Fruit fly (Drosophila melanogaster) whole organism, embryonic: ENCODE results near the gene CG7029.

Source experiments
- Atf6 ChIP-seq: fragments of 200-800 bp; sonication (Bioruptor generic); IDR thresholded peaks from 2 replicates; pipeline ENCODE4 v1.3.6; 2022; ENCODE audit warnings: missing biosample characterization, missing genetic modification characterization
- BEAF-32 ChIP-seq: fragments of 200-800 bp; sonication (Bioruptor generic); optimal IDR thresholded peaks from 3 replicates; lab custom pipeline; 2017; ENCODE audit warnings: missing biosample characterization, missing genetic modification characterization, mild to moderate bottlenecking, moderate library complexity, missing genetic modification reagents
- CG11456 ChIP-seq: fragments of 200-800 bp; sonication (Bioruptor generic); IDR thresholded peaks from 3 replicates; pipeline ENCODE4 v1.3.6; 2022; ENCODE audit warnings: missing biosample characterization, missing genetic modification characterization
- CG12659 ChIP-seq: fragments of 200-800 bp; sonication (Bioruptor generic); optimal IDR thresholded peaks from 3 replicates; lab custom pipeline; 2017; ENCODE audit warnings: mild to moderate bottlenecking, missing biosample characterization, missing genetic modification reagents, missing genetic modification characterization
- CG13123 ChIP-seq: fragments of 200-800 bp; sonication (Bioruptor generic); optimal IDR thresholded peaks from 2 replicates; lab custom pipeline; 2016; ENCODE audit warnings: missing biosample characterization, missing genetic modification characterization
- CG13287 ChIP-seq: fragments of 200-800 bp; sonication (Bioruptor generic); IDR thresholded peaks from 2 replicates; pipeline ENCODE4 v1.3.6; 2022; ENCODE audit warnings: missing biosample characterization, missing genetic modification characterization; ENCODE audit not compliant: partially characterized antibody
- CG13424 ChIP-seq: fragments of 200-800 bp; sonication (Bioruptor generic); optimal IDR thresholded peaks from 2 replicates; lab custom pipeline; 2019; ENCODE audit warnings: missing biosample characterization, mild to moderate bottlenecking, missing genetic modification characterization, moderate library complexity
- CG14441 ChIP-seq: fragments of 200-800 bp; sonication (Bioruptor generic); IDR thresholded peaks from 2 replicates; pipeline ENCODE4 v1.3.6; 2022; ENCODE audit warnings: missing biosample characterization, missing genetic modification characterization
- CG14710 ChIP-seq: fragments of 200-800 bp; sonication (Bioruptor generic); optimal IDR thresholded peaks from 3 replicates; lab custom pipeline; 2019; ENCODE audit warnings: missing biosample characterization, mild to moderate bottlenecking, missing genetic modification characterization, moderate library complexity
- CG14965 ChIP-seq: fragments of 200-800 bp; sonication (Bioruptor generic); optimal IDR thresholded peaks from 2 replicates; lab custom pipeline; 2016; ENCODE audit warnings: missing biosample characterization, missing genetic modification characterization, borderline replicate concordance
- CG17328 ChIP-seq: fragments of 200-800 bp; sonication (Bioruptor generic); IDR thresholded peaks from 2 replicates; pipeline ENCODE4 v1.3.6; 2022; ENCODE audit warnings: missing biosample characterization, missing genetic modification characterization
- CG17359 ChIP-seq: fragments of 200-800 bp; sonication (Bioruptor generic); optimal IDR thresholded peaks from 3 replicates; lab custom pipeline; 2018; ENCODE audit warnings: missing biosample characterization, mild to moderate bottlenecking, missing genetic modification characterization, moderate library complexity
- CG18599 ChIP-seq: fragments of 200-800 bp; sonication (Bioruptor generic); optimal IDR thresholded peaks from 3 replicates; lab custom pipeline; 2017; ENCODE audit warnings: missing biosample characterization, missing genetic modification characterization, mild to moderate bottlenecking, moderate library complexity, missing genetic modification reagents
- CG2202 ChIP-seq: fragments of 200-800 bp; sonication (Bioruptor generic); optimal IDR thresholded peaks from 2 replicates; lab custom pipeline; 2018; ENCODE audit warnings: missing biosample characterization, mild to moderate bottlenecking, missing genetic modification characterization
- CG31388 ChIP-seq: fragments of 200-800 bp; sonication (Bioruptor generic); optimal IDR thresholded peaks from 2 replicates; lab custom pipeline; 2016; ENCODE audit warnings: missing biosample characterization, missing genetic modification characterization
- CG3281 ChIP-seq: fragments of 200-800 bp; sonication (Bioruptor generic); optimal IDR thresholded peaks from 3 replicates; lab custom pipeline; 2017; ENCODE audit warnings: missing biosample characterization, mild to moderate bottlenecking, missing genetic modification characterization
- CG33213 ChIP-seq: fragments of 200-800 bp; sonication (Bioruptor generic); optimal IDR thresholded peaks from 3 replicates; lab custom pipeline; 2016; ENCODE audit warnings: missing biosample characterization, missing genetic modification characterization
- CG4707 ChIP-seq: fragments of 200-800 bp; sonication (Bioruptor generic); optimal IDR thresholded peaks from 2 replicates; lab custom pipeline; 2018; ENCODE audit warnings: missing biosample characterization, mild to moderate bottlenecking, missing genetic modification characterization, moderate library complexity
- CG4820 ChIP-seq: fragments of 200-800 bp; sonication (Bioruptor generic); optimal IDR thresholded peaks from 3 replicates; lab custom pipeline; 2016; ENCODE audit warnings: missing biosample characterization, missing genetic modification characterization
- CkIIα-i1 ChIP-seq: fragments of 200-800 bp; sonication (Bioruptor generic); IDR thresholded peaks from 2 replicates; pipeline ENCODE4 v1.3.6; 2022; ENCODE audit warnings: missing biosample characterization, missing genetic modification characterization
- CrebB ChIP-seq: fragments of 200-800 bp; sonication (Bioruptor generic); optimal IDR thresholded peaks from 3 replicates; lab custom pipeline; 2018; ENCODE audit warnings: missing biosample characterization, mild to moderate bottlenecking, missing genetic modification characterization
- Dbx ChIP-seq: fragments of 200-800 bp; sonication (Bioruptor generic); IDR thresholded peaks from 3 replicates; pipeline ENCODE4 v1.3.6; 2022; ENCODE audit warnings: missing biosample characterization, missing genetic modification characterization
- Fer1 ChIP-seq: fragments of 200-800 bp; sonication (Bioruptor generic); optimal IDR thresholded peaks from 2 replicates; lab custom pipeline; 2017; ENCODE audit warnings: missing biosample characterization, mild to moderate bottlenecking, missing genetic modification characterization
- Fer2 ChIP-seq: fragments of 200-800 bp; sonication (Bioruptor generic); optimal IDR thresholded peaks from 2 replicates; lab custom pipeline; 2018; ENCODE audit warnings: missing biosample characterization, mild to moderate bottlenecking, missing genetic modification characterization, moderate library complexity
- HLHmδ ChIP-seq: fragments of 200-800 bp; sonication (Bioruptor generic); optimal IDR thresholded peaks from 2 replicates; lab custom pipeline; 2018; ENCODE audit warnings: missing biosample characterization, mild to moderate bottlenecking, missing genetic modification characterization, moderate library complexity
- Hr39 ChIP-seq: fragments of >200 bp; optimal IDR thresholded peaks from 2 replicates; lab custom pipeline; 2017
- Hr51 ChIP-seq, 2 experiments: fragments of 200-800 bp; sonication (Bioruptor generic); optimal IDR thresholded peaks; 2 replicates in 1 of 2; 3 replicates in 1 of 2; lab custom pipeline; 2016 to 2018; ENCODE audit warnings: missing biosample characterization in 2 of 2, missing genetic modification characterization in 2 of 2, mild to moderate bottlenecking in 1 of 2, moderate library complexity in 1 of 2
- Meics ChIP-seq: fragments of 200-800 bp; sonication (Bioruptor generic); optimal IDR thresholded peaks from 2 replicates; lab custom pipeline; 2017; ENCODE audit warnings: missing biosample characterization, mild to moderate bottlenecking, missing genetic modification characterization
- Oaz ChIP-seq: fragments of 200-800 bp; sonication (Bioruptor generic); IDR thresholded peaks from 2 replicates; pipeline ENCODE4 v1.3.6; 2022; ENCODE audit warnings: missing biosample characterization, missing genetic modification characterization
- Sry-β ChIP-seq: fragments of 200-800 bp; sonication (Bioruptor generic); optimal IDR thresholded peaks from 2 replicates; lab custom pipeline; 2018; ENCODE audit warnings: missing biosample characterization, mild to moderate bottlenecking, missing genetic modification characterization, moderate library complexity
- Stat92E ChIP-seq, 3 experiments: fragments of >200 bp in 2 of 3; fragments of 200-800 bp in 1 of 3; sonication (Bioruptor generic) in 1 of 3; optimal IDR thresholded peaks; 2 replicates each; lab custom pipeline; 2017 to 2019; ENCODE audit warnings: missing biosample characterization in 3 of 3, missing genetic modification characterization in 3 of 3, mild to moderate bottlenecking in 1 of 3, moderate library complexity in 1 of 3
- Xbp1 ChIP-seq: fragments of 200-800 bp; sonication (Bioruptor generic); optimal IDR thresholded peaks from 3 replicates; lab custom pipeline; 2016; ENCODE audit warnings: missing biosample characterization, mild to moderate bottlenecking, missing genetic modification characterization
- ab ChIP-seq: fragments of 200-800 bp; sonication (Bioruptor generic); optimal IDR thresholded peaks from 2 replicates; lab custom pipeline; 2016; ENCODE audit warnings: missing biosample characterization, missing genetic modification characterization
- abd-A ChIP-seq: fragments of 200-800 bp; sonication (Bioruptor generic); optimal IDR thresholded peaks from 3 replicates; lab custom pipeline; 2019; ENCODE audit warnings: missing biosample characterization, mild to moderate bottlenecking, missing genetic modification characterization, moderate library complexity
- br ChIP-seq: fragments of >200 bp; optimal IDR thresholded peaks from 2 replicates; lab custom pipeline; 2017
- dmrt11E ChIP-seq: fragments of 200-800 bp; sonication (Bioruptor generic); optimal IDR thresholded peaks from 3 replicates; lab custom pipeline; 2018; ENCODE audit warnings: missing biosample characterization, mild to moderate bottlenecking, missing genetic modification characterization, moderate library complexity
- ems ChIP-seq: fragments of 200-800 bp; sonication (Bioruptor generic); optimal IDR thresholded peaks from 3 replicates; lab custom pipeline; 2016; ENCODE audit warnings: missing biosample characterization, missing genetic modification characterization
- gt ChIP-seq: fragments of 200-800 bp; sonication (Bioruptor generic); IDR thresholded peaks from 2 replicates; pipeline ENCODE4 v1.3.6; 2022; ENCODE audit warnings: missing biosample characterization, missing genetic modification characterization
- hth ChIP-seq: fragments of >200 bp; optimal IDR thresholded peaks from 2 replicates; lab custom pipeline; 2017; ENCODE audit warnings: inconsistent platforms
- jing ChIP-seq: fragments of 200-800 bp; sonication (Bioruptor generic); optimal IDR thresholded peaks from 2 replicates; lab custom pipeline; 2018; ENCODE audit warnings: missing biosample characterization, mild to moderate bottlenecking, missing genetic modification characterization
- p53 ChIP-seq: fragments of 200-800 bp; sonication (Bioruptor generic); optimal IDR thresholded peaks from 2 replicates; lab custom pipeline; 2016; ENCODE audit warnings: missing biosample characterization, missing genetic modification characterization
- pfk ChIP-seq: fragments of 200-800 bp; sonication (Bioruptor generic); optimal IDR thresholded peaks from 2 replicates; lab custom pipeline; 2018; ENCODE audit warnings: missing biosample characterization, mild to moderate bottlenecking, missing genetic modification characterization, moderate library complexity
- run ChIP-seq: fragments of 200-800 bp; sonication (Bioruptor generic); optimal IDR thresholded peaks from 3 replicates; lab custom pipeline; 2018; ENCODE audit warnings: missing biosample characterization, mild to moderate bottlenecking, missing genetic modification characterization
- schlank ChIP-seq: fragments of 200-800 bp; sonication (Bioruptor generic); optimal IDR thresholded peaks from 2 replicates; lab custom pipeline; 2018; ENCODE audit warnings: missing biosample characterization, mild to moderate bottlenecking, missing genetic modification characterization
- sna ChIP-seq: fragments of 200-800 bp; sonication (Bioruptor generic); IDR thresholded peaks from 2 replicates; pipeline ENCODE4 v1.3.6; 2022; ENCODE audit warnings: missing biosample characterization, missing genetic modification characterization; ENCODE audit not compliant: partially characterized antibody
- tgo ChIP-seq: fragments of 200-800 bp; sonication (Bioruptor generic); IDR thresholded peaks from 3 replicates; pipeline ENCODE4 v1.3.6; 2022; ENCODE audit warnings: missing biosample characterization, missing genetic modification characterization
- usp ChIP-seq: fragments of >200 bp; optimal IDR thresholded peaks from 2 replicates; lab custom pipeline; 2017; ENCODE audit warnings: missing biosample characterization, missing genetic modification characterization
- z ChIP-seq: fragments of 200-800 bp; sonication (Bioruptor generic); IDR thresholded peaks from 3 replicates; pipeline ENCODE4 v1.3.6; 2022; ENCODE audit warnings: missing biosample characterization, missing genetic modification characterization

Gene CG7029

dm6 chr3R:22724149-22724973 is 26.3 kb upstream of the CG7029 start, which contains the start of gene Irp-1A (continued):
- TF ChIP-seq Hr51 (GFP tag; optimal IDR thresholded peaks at IDR 0.05; lab: Kevin White, UChicago) (peak; percentile 28 to 87), HLHmδ (GFP tag; lab: Kevin White, UChicago) (no peak), CG14965 (GFP tag; lab: Kevin White, UChicago) (no peak), gt (GFP tag; lab: Robert Waterston, UW) (no peak), CG13123 (peak; percentile 41), CG18599 (GFP tag; lab: Kevin White, UChicago) (peak; percentile 77), p53 (GFP tag; lab: Kevin White, UChicago) (no peak), Fer2 (tag; lab: Kevin White, UChicago) (peak; percentile 37), jing (GFP tag; lab: Kevin White, UChicago) (no peak), Fer1 (peak; percentile 76), abd-A (tag; lab: Kevin White, UChicago) (no peak), CG13287 (GFP tag; lab: Robert Waterston, UW) (peak; percentile 89), run (tag; lab: Kevin White, UChicago) (peak; percentile 67), CG14441 (GFP tag; lab: Robert Waterston, UW) (peak; percentile 64), usp (GFP tag; lab: Kevin White, UChicago) (no peak), ab (GFP tag; lab: Kevin White, UChicago) (no peak), CG13424 (peak; percentile 81), CG4707 (GFP tag; lab: Kevin White, UChicago) (no peak), CG17359 (tag; lab: Kevin White, UChicago) (peak; percentile 83), Xbp1 (peak; percentile 75), CG4820 (peak; percentile 2), CG11456 (GFP tag; lab: Robert Waterston, UW) (peak; percentile 73; the same call in 2 of the 3 replicates), dmrt11E (tag; lab: Kevin White, UChicago) (peak; percentile 76), hth (lab: Kevin White, UChicago) (no peak), Oaz (GFP tag; lab: Robert Waterston, UW) (peak; percentile 57), z (GFP tag; lab: Robert Waterston, UW) (no peak), CG14710 (tag; lab: Kevin White, UChicago) (peak; percentile 81), tgo (peak; percentile 78), CkIIα-i1 (GFP tag; lab: Robert Waterston, UW) (no peak), BEAF-32 (peak; percentile 83), CrebB (peak; percentile 54), Sry-β (GFP tag; lab: Kevin White, UChicago) (peak; percentile 56), Atf6 (GFP tag; lab: Robert Waterston, UW) (peak; percentile 83), CG12659 (GFP tag; lab: Kevin White, UChicago) (peak; percentile 88), ems (GFP tag; lab: Kevin White, UChicago) (no peak), Dbx (GFP tag; lab: Robert Waterston, UW) (peak; percentile 76; the same call in 2 of the 3 replicates), Meics (GFP tag; lab: Kevin White, UChicago) (peak; percentile 70), pfk (GFP tag; lab: Kevin White, UChicago) (no peak), Stat92E (GFP tag; optimal IDR thresholded peaks at IDR 0.05; lab: Kevin White, UChicago) (no peak), sna (GFP tag; lab: Robert Waterston, UW) (peak; percentile 78), CG2202 (tag; lab: Kevin White, UChicago) (peak; percentile 39), CG33213 (GFP tag; lab: Kevin White, UChicago) (peak; percentile 13), CG17328 (GFP tag; lab: Robert Waterston, UW) (peak; percentile 72; the same call in 1 of the 2 replicates), CG31388 (peak; percentile 31), schlank (peak; percentile 21), br (no peak), Hr39 (lab: Kevin White, UChicago) (no peak), CG3281 (GFP tag; lab: Kevin White, UChicago) (peak; percentile 76)
